Fruit fly (Drosophila melanogaster) whole organism, prepupa: ENCODE data around the gene waw.

ENCODE experiments used
- Blimp-1 ChIP-seq: fragments of 200-800 bp; sonication (Bioruptor generic); optimal IDR thresholded peaks from 3 replicates; lab custom pipeline; 2017; ENCODE audit warnings: missing biosample characterization, missing genetic modification characterization, mild to moderate bottlenecking, moderate library complexity, missing genetic modification reagents
- CG10631 ChIP-seq: fragments of 200-800 bp; sonication (Bioruptor generic); optimal IDR thresholded peaks from 2 replicates; lab custom pipeline; 2016; ENCODE audit warnings: missing biosample characterization, missing genetic modification characterization
- CG10669 ChIP-seq: fragments of 200-800 bp; sonication (Bioruptor generic); optimal IDR thresholded peaks from 3 replicates; lab custom pipeline; 2018; ENCODE audit warnings: missing biosample characterization, mild to moderate bottlenecking, missing genetic modification characterization, moderate library complexity
- CG11294 ChIP-seq: fragments of 200-800 bp; sonication (Bioruptor generic); IDR thresholded peaks from 2 replicates; pipeline ENCODE4 v1.3.6; 2022; ENCODE audit warnings: missing biosample characterization, missing genetic modification characterization
- CG11762 ChIP-seq: fragments of 200-800 bp; sonication (Bioruptor generic); optimal IDR thresholded peaks from 3 replicates; lab custom pipeline; 2016; ENCODE audit warnings: missing biosample characterization, missing genetic modification characterization; ENCODE audit not compliant: insufficient read depth
- CG11902 ChIP-seq: fragments of 200-800 bp; sonication (Bioruptor generic); optimal IDR thresholded peaks from 3 replicates; lab custom pipeline; 2016; ENCODE audit warnings: missing biosample characterization, missing genetic modification characterization
- CG1621 ChIP-seq: fragments of 200-800 bp; sonication (Bioruptor generic); optimal IDR thresholded peaks from 3 replicates; lab custom pipeline; 2018; ENCODE audit warnings: missing biosample characterization, mild to moderate bottlenecking, missing genetic modification characterization
- CG16779 ChIP-seq: fragments of 200-800 bp; sonication (Bioruptor generic); optimal IDR thresholded peaks from 3 replicates; lab custom pipeline; 2017; ENCODE audit warnings: missing biosample characterization, mild to moderate bottlenecking, missing genetic modification characterization
- CG3032 ChIP-seq: fragments of 200-800 bp; optimal IDR thresholded peaks from 2 replicates; lab custom pipeline; 2019; ENCODE audit warnings: missing biosample characterization, mild to moderate bottlenecking, missing genetic modification characterization, moderate library complexity
- CG32006 ChIP-seq: fragments of 200-800 bp; sonication (Bioruptor generic); optimal IDR thresholded peaks from 3 replicates; lab custom pipeline; 2017; ENCODE audit warnings: missing biosample characterization, mild to moderate bottlenecking, missing genetic modification characterization
- CG6163 ChIP-seq: fragments of 200-800 bp; sonication (Bioruptor generic); IDR thresholded peaks from 3 replicates; pipeline ENCODE4 v1.3.6; 2022; ENCODE audit warnings: missing biosample characterization, missing genetic modification characterization
- CG6276 ChIP-seq: fragments of 200-800 bp; sonication (Bioruptor generic); optimal IDR thresholded peaks from 2 replicates; lab custom pipeline; 2017; ENCODE audit warnings: missing biosample characterization, mild to moderate bottlenecking, missing genetic modification characterization
- CG6792 ChIP-seq: fragments of 200-800 bp; sonication (Bioruptor generic); optimal IDR thresholded peaks from 3 replicates; lab custom pipeline; 2016; ENCODE audit warnings: missing biosample characterization, missing genetic modification characterization
- CG6808 ChIP-seq: fragments of 200-800 bp; sonication (Bioruptor generic); optimal IDR thresholded peaks from 3 replicates; lab custom pipeline; 2017; ENCODE audit warnings: missing biosample characterization, missing genetic modification characterization, mild to moderate bottlenecking, moderate library complexity, missing genetic modification reagents
- CG6854 ChIP-seq: fragments of 200-800 bp; sonication (Bioruptor generic); optimal IDR thresholded peaks from 2 replicates; lab custom pipeline; 2017; ENCODE audit warnings: missing biosample characterization, mild to moderate bottlenecking, missing genetic modification characterization
- CG7368 ChIP-seq: fragments of 200-800 bp; sonication (Bioruptor generic); optimal IDR thresholded peaks from 3 replicates; lab custom pipeline; 2016; ENCODE audit warnings: missing biosample characterization, missing genetic modification characterization
- CG8319 ChIP-seq: fragments of 200-800 bp; sonication (Bioruptor generic); optimal IDR thresholded peaks from 3 replicates; lab custom pipeline; 2016; ENCODE audit warnings: missing biosample characterization, missing genetic modification characterization
- CG8632 ChIP-seq: fragments of 200-800 bp; sonication (Bioruptor generic); optimal IDR thresholded peaks from 3 replicates; lab custom pipeline; 2016; ENCODE audit warnings: missing biosample characterization, missing genetic modification characterization
- CG9139 ChIP-seq: fragments of 200-800 bp; sonication (Bioruptor generic); optimal IDR thresholded peaks from 3 replicates; lab custom pipeline; 2017; ENCODE audit warnings: missing biosample characterization, mild to moderate bottlenecking, missing genetic modification characterization
- Eip75B ChIP-seq: fragments of 200-800 bp; sonication (Bioruptor generic); optimal IDR thresholded peaks from 3 replicates; lab custom pipeline; 2016; ENCODE audit warnings: missing biosample characterization, missing genetic modification characterization
- Eip78C ChIP-seq: fragments of 200-800 bp; sonication (Bioruptor generic); peaks from one replicate; lab custom pipeline; 2016; ENCODE audit warnings: missing biosample characterization, missing genetic modification characterization
- Eip93F ChIP-seq: fragments of 200-800 bp; sonication (Bioruptor generic); optimal IDR thresholded peaks from 2 replicates; lab custom pipeline; 2016; ENCODE audit warnings: missing biosample characterization, mild to moderate bottlenecking, missing genetic modification characterization
- Gug ChIP-seq: fragments of 200-800 bp; sonication (Bioruptor generic); IDR thresholded peaks from 2 replicates; pipeline ENCODE4 v1.3.6; 2022; ENCODE audit warnings: missing biosample characterization, missing genetic modification characterization
- Hr38 ChIP-seq: sonication (Bioruptor generic); optimal IDR thresholded peaks from 2 replicates; lab custom pipeline; 2016; ENCODE audit warnings: missing biosample characterization, missing genetic modification characterization
- Hr39 ChIP-seq: fragments of 200-800 bp; sonication (Bioruptor generic); optimal IDR thresholded peaks from 2 replicates; lab custom pipeline; 2016; ENCODE audit warnings: missing biosample characterization, missing genetic modification characterization
- Hr4 ChIP-seq: fragments of 200-800 bp; sonication (Bioruptor generic); optimal IDR thresholded peaks from 3 replicates; lab custom pipeline; 2016; ENCODE audit warnings: missing biosample characterization, missing genetic modification characterization
- Met ChIP-seq: fragments of 200-800 bp; sonication (Bioruptor generic); optimal IDR thresholded peaks from 3 replicates; lab custom pipeline; 2016; ENCODE audit warnings: missing biosample characterization, missing genetic modification characterization
- Smox ChIP-seq: fragments of 200-800 bp; sonication (Bioruptor generic); optimal IDR thresholded peaks from 3 replicates; lab custom pipeline; 2016; ENCODE audit warnings: missing biosample characterization, missing genetic modification characterization
- Sox102F ChIP-seq: fragments of 200-800 bp; sonication (Bioruptor generic); optimal IDR thresholded peaks from 2 replicates; lab custom pipeline; 2016; ENCODE audit warnings: missing biosample characterization, mild to moderate bottlenecking, missing genetic modification characterization
- Sox14 ChIP-seq: fragments of 200-800 bp; sonication (Bioruptor generic); optimal IDR thresholded peaks from 3 replicates; lab custom pipeline; 2016; ENCODE audit warnings: missing biosample characterization, missing genetic modification characterization
- achi ChIP-seq: fragments of 200-800 bp; sonication (Bioruptor generic); optimal IDR thresholded peaks from 3 replicates; lab custom pipeline; 2016; ENCODE audit warnings: missing biosample characterization, missing genetic modification characterization
- acj6 ChIP-seq: fragments of 200-800 bp; sonication (Bioruptor generic); optimal IDR thresholded peaks from 3 replicates; lab custom pipeline; 2016; ENCODE audit warnings: missing biosample characterization, missing genetic modification characterization
- cyc ChIP-seq: fragments of 200-800 bp; sonication (Bioruptor generic); optimal IDR thresholded peaks from 3 replicates; lab custom pipeline; 2016; ENCODE audit warnings: missing biosample characterization, missing genetic modification characterization
- dsx ChIP-seq: fragments of 200-800 bp; optimal IDR thresholded peaks from 3 replicates; lab custom pipeline; 2019; ENCODE audit warnings: missing biosample characterization, mild to moderate bottlenecking, missing genetic modification characterization, moderate library complexity; ENCODE audit not compliant: poor library complexity, severe bottlenecking
- eg ChIP-seq: fragments of 200-800 bp; sonication (Bioruptor generic); IDR thresholded peaks from 3 replicates; pipeline ENCODE4 v1.3.6; 2022; ENCODE audit warnings: missing biosample characterization, missing genetic modification characterization
- esn ChIP-seq: fragments of 200-800 bp; sonication (Bioruptor generic); optimal IDR thresholded peaks from 2 replicates; lab custom pipeline; 2016; ENCODE audit warnings: missing biosample characterization, mild to moderate bottlenecking, missing genetic modification characterization, moderate library complexity
- fd85E ChIP-seq: fragments of 200-800 bp; sonication (Bioruptor generic); optimal IDR thresholded peaks from 3 replicates; lab custom pipeline; 2016; ENCODE audit warnings: missing biosample characterization, missing genetic modification characterization
- fkh ChIP-seq: fragments of 200-800 bp; sonication (Bioruptor generic); optimal IDR thresholded peaks from 3 replicates; lab custom pipeline; 2017; ENCODE audit warnings: missing biosample characterization, mild to moderate bottlenecking, missing genetic modification characterization, moderate library complexity
- net ChIP-seq: fragments of 200-800 bp; sonication (Bioruptor generic); optimal IDR thresholded peaks from 3 replicates; lab custom pipeline; 2016; ENCODE audit warnings: missing biosample characterization, missing genetic modification characterization
- pdm3 ChIP-seq: fragments of 200-800 bp; sonication (Bioruptor generic); optimal IDR thresholded peaks from 3 replicates; lab custom pipeline; 2016; ENCODE audit warnings: missing biosample characterization, missing genetic modification characterization
- salr ChIP-seq, 2 experiments: fragments of 200-800 bp; sonication (Bioruptor generic); optimal IDR thresholded peaks; 3 replicates each; lab custom pipeline; 2016 to 2018; ENCODE audit warnings: missing biosample characterization in 2 of 2, missing genetic modification characterization in 2 of 2, mild to moderate bottlenecking in 1 of 2
- spab ChIP-seq: fragments of 200-800 bp; sonication (Bioruptor generic); optimal IDR thresholded peaks from 2 replicates; lab custom pipeline; 2017; ENCODE audit warnings: missing biosample characterization, mild to moderate bottlenecking, missing genetic modification characterization, missing genetic modification reagents
- ss ChIP-seq, 2 experiments: fragments of 200-800 bp; sonication (Bioruptor generic); optimal IDR thresholded peaks; 2 replicates in 1 of 2; 3 replicates in 1 of 2; lab custom pipeline; 2017 to 2018; ENCODE audit warnings: mild to moderate bottlenecking in 2 of 2, missing biosample characterization in 2 of 2, missing genetic modification characterization in 2 of 2, moderate library complexity in 1 of 2
- svp ChIP-seq: fragments of 200-800 bp; sonication (Bioruptor generic); peaks from one replicate; lab custom pipeline; 2016; ENCODE audit warnings: missing biosample characterization, missing genetic modification characterization
- topi ChIP-seq: fragments of 200-800 bp; sonication (Bioruptor generic); optimal IDR thresholded peaks from 3 replicates; lab custom pipeline; 2016; ENCODE audit warnings: missing biosample characterization, missing genetic modification characterization
- vri ChIP-seq: fragments of 200-800 bp; sonication (Bioruptor generic); optimal IDR thresholded peaks from 3 replicates; lab custom pipeline; 2016; ENCODE audit warnings: missing biosample characterization, mild to moderate bottlenecking, missing genetic modification characterization

waw gene

dm6 chrX:21365421-21365820, 2.6 kb downstream of the waw start:
- TF ChIP-seq CG8319 (GFP tag; lab: Kevin White, UChicago) (no peak), CG7368 (GFP tag; lab: Kevin White, UChicago) (no peak), Smox (GFP tag; lab: Kevin White, UChicago) (no peak), CG11294 (GFP tag; lab: Robert Waterston, UW) (no peak), fd85E (no peak), CG6808 (GFP tag; lab: Kevin White, UChicago) (no peak), CG11762 (GFP tag; lab: Kevin White, UChicago) (no peak), Eip78C (GFP tag; lab: Kevin White, UChicago) (peak; percentile 28), spab (GFP tag; lab: Kevin White, UChicago) (no peak), achi (no peak), dsx (no peak), esn (no peak), CG11902 (no peak), Gug (GFP tag; lab: Robert Waterston, UW) (no peak), svp (GFP tag; lab: Kevin White, UChicago) (peak; percentile 68), fkh (GFP tag; lab: Kevin White, UChicago) (peak; percentile 20), acj6 (GFP tag; lab: Kevin White, UChicago) (no peak), Eip93F (GFP tag; lab: Kevin White, UChicago) (peak; percentile 60), CG1621 (tag; lab: Kevin White, UChicago) (no peak), Eip75B (GFP tag; lab: Kevin White, UChicago) (no peak), CG9139 (GFP tag; lab: Kevin White, UChicago) (no peak), Blimp-1 (no peak), CG6163 (no peak), Sox14 (GFP tag; lab: Kevin White, UChicago) (no peak), vri (GFP tag; lab: Kevin White, UChicago) (peak; percentile 1)

DNA sequence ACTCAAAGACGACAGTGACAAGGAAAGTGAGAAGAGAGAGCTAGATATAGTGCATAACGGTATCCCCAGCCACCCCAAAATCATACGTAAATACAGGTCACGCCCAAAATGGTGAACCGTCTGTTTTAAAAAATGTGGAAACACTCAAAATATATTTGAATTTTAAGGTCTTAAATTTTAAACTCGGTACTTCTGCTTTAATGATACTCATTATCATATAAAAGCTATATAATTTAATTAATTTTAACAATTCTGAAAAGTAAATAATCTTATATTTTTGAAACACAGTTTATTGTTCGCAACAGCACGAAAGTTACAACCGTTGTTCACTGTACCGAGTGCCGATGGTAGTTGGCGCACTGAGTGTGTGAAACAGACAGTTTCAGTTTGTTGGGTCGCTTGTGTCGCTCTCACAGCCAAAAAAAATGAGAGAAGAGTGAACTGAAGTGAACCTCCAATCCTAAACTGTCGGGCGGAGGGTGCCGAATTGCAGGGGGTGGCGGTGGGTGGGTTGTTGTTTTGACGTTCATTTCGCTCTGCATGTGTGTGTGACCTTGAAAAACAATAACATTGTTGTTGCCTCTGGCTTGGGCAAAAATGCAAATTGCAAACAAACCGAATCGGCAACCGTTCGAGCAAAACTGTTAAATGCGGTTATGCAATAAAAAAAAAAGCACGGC, 3.6 kb downstream of the waw start:
- no peak for TF ChIP-seq CG6276
- TF ChIP-seq salr (GFP tag; optimal IDR thresholded peaks at IDR 0.05; lab: Kevin White, UChicago) = peak; percentile 2 to 71
- peak; percentile 28 for TF ChIP-seq Sox14 (GFP tag; lab: Kevin White, UChicago)
- peak; percentile 72 for TF ChIP-seq Sox102F (GFP tag; lab: Kevin White, UChicago)
- peak; percentile 90 for TF ChIP-seq svp (GFP tag; lab: Kevin White, UChicago)
- TF ChIP-seq CG6808 (GFP tag; lab: Kevin White, UChicago) = peak; percentile 67
- peak; percentile 96 for TF ChIP-seq CG32006 (GFP tag; lab: Kevin White, UChicago)
- peak; percentile 71 for TF ChIP-seq Eip93F (GFP tag; lab: Kevin White, UChicago)
- peak; percentile 43 for TF ChIP-seq CG8319 (GFP tag; lab: Kevin White, UChicago)
- no peak for TF ChIP-seq Hr38 (GFP tag; lab: Kevin White, UChicago)
- peak; percentile 78 for TF ChIP-seq CG10631 (GFP tag; lab: Kevin White, UChicago)
- peak; percentile 66 for TF ChIP-seq topi
- peak; percentile 54 for TF ChIP-seq CG9139 (GFP tag; lab: Kevin White, UChicago)
- TF ChIP-seq net (GFP tag; lab: Kevin White, UChicago) = peak; percentile 84
- TF ChIP-seq CG11762 (GFP tag; lab: Kevin White, UChicago) = peak; percentile 72
- peak; percentile 75 for TF ChIP-seq CG6792
- peak; percentile 61 for TF ChIP-seq CG8632 (GFP tag; lab: Kevin White, UChicago)
- peak; percentile 79 for TF ChIP-seq Hr4
- peak; percentile 66 for TF ChIP-seq CG3032
- TF ChIP-seq cyc = peak; percentile 48
- peak; percentile 79 for TF ChIP-seq CG11902
- peak; percentile 69; the same call in 1 of the 2 replicates for TF ChIP-seq CG11294 (GFP tag; lab: Robert Waterston, UW)
- peak; percentile 82 for TF ChIP-seq eg
- peak; percentile 32 for TF ChIP-seq Hr39
- peak; percentile 6 for TF ChIP-seq Eip75B (GFP tag; lab: Kevin White, UChicago)
- peak; percentile 63 to 76 for TF ChIP-seq ss (GFP tag; optimal IDR thresholded peaks at IDR 0.05; lab: Kevin White, UChicago)
- peak; percentile 81 for TF ChIP-seq acj6 (GFP tag; lab: Kevin White, UChicago)
- peak; percentile 69 for TF ChIP-seq dsx
- peak; percentile 66 for TF ChIP-seq Smox (GFP tag; lab: Kevin White, UChicago)
- peak; percentile 71 for TF ChIP-seq CG10669 (GFP tag; lab: Kevin White, UChicago)
- TF ChIP-seq Gug (GFP tag; lab: Robert Waterston, UW) = peak; percentile 43
- TF ChIP-seq Eip78C (GFP tag; lab: Kevin White, UChicago) = peak; percentile 94
- TF ChIP-seq pdm3 = peak; percentile 78
- TF ChIP-seq Met = peak; percentile 56
- peak; percentile 81 for TF ChIP-seq CG16779 (tag; lab: Kevin White, UChicago)
- TF ChIP-seq esn = peak; percentile 72
- peak; percentile 62 for TF ChIP-seq CG6854 (GFP tag; lab: Kevin White, UChicago)
